Fruit fly (Drosophila melanogaster) whole organism, embryonic: ENCODE results near the gene Pif1B.

Source experiments
- Asciz ChIP-seq: fragments of 200-800 bp; sonication (Bioruptor generic); optimal IDR thresholded peaks from 2 replicates; lab custom pipeline; 2017; ENCODE audit warnings: missing biosample characterization, mild to moderate bottlenecking, missing genetic modification characterization, missing genetic modification reagents
- Bteb2 ChIP-seq: fragments of 200-800 bp; sonication (Bioruptor generic); optimal IDR thresholded peaks from 2 replicates; lab custom pipeline; 2016; ENCODE audit warnings: missing biosample characterization, missing genetic modification characterization
- CG10274 ChIP-seq: fragments of 200-800 bp; sonication (Bioruptor generic); optimal IDR thresholded peaks from 3 replicates; lab custom pipeline; 2017; ENCODE audit warnings: missing biosample characterization, mild to moderate bottlenecking, missing genetic modification characterization
- CG10543 ChIP-seq: fragments of 200-800 bp; sonication (Bioruptor generic); optimal IDR thresholded peaks from 3 replicates; lab custom pipeline; 2017; ENCODE audit warnings: missing biosample characterization, mild to moderate bottlenecking, missing genetic modification characterization, moderate library complexity
- CG11398 ChIP-seq: fragments of 200-800 bp; sonication (Bioruptor generic); optimal IDR thresholded peaks from 2 replicates; lab custom pipeline; 2016; ENCODE audit warnings: missing biosample characterization, missing genetic modification characterization
- CG11723 ChIP-seq: fragments of 200-800 bp; sonication (Bioruptor generic); optimal IDR thresholded peaks from 2 replicates; lab custom pipeline; 2017; ENCODE audit warnings: missing biosample characterization, mild to moderate bottlenecking, missing genetic modification characterization
- CG12104 ChIP-seq: fragments of 200-800 bp; sonication (Bioruptor generic); optimal IDR thresholded peaks from 3 replicates; lab custom pipeline; 2016; ENCODE audit warnings: missing biosample characterization, missing genetic modification characterization
- CG12236 ChIP-seq: fragments of 200-800 bp; sonication (Bioruptor generic); optimal IDR thresholded peaks from 2 replicates; lab custom pipeline; 2016; ENCODE audit warnings: missing biosample characterization, missing genetic modification characterization
- CG12744 ChIP-seq: fragments of 200-800 bp; sonication (Bioruptor generic); optimal IDR thresholded peaks from 2 replicates; lab custom pipeline; 2016; ENCODE audit warnings: missing biosample characterization, missing genetic modification characterization
- CG14014 ChIP-seq: fragments of 200-800 bp; sonication (Bioruptor generic); IDR thresholded peaks from 2 replicates; pipeline ENCODE4 v1.3.6; 2022; ENCODE audit warnings: missing biosample characterization, missing genetic modification characterization
- CG1603 ChIP-seq: fragments of 200-800 bp; sonication (Bioruptor generic); optimal IDR thresholded peaks from 2 replicates; lab custom pipeline; 2019; ENCODE audit warnings: missing biosample characterization, mild to moderate bottlenecking, missing genetic modification characterization, moderate library complexity
- CG1647 ChIP-seq: fragments of 200-800 bp; sonication (Bioruptor generic); optimal IDR thresholded peaks from 3 replicates; lab custom pipeline; 2016; ENCODE audit warnings: missing biosample characterization, missing genetic modification characterization
- CG18599 ChIP-seq: fragments of 200-800 bp; sonication (Bioruptor generic); optimal IDR thresholded peaks from 3 replicates; lab custom pipeline; 2017; ENCODE audit warnings: missing biosample characterization, missing genetic modification characterization, mild to moderate bottlenecking, moderate library complexity, missing genetic modification reagents
- CG3281 ChIP-seq: fragments of 200-800 bp; sonication (Bioruptor generic); optimal IDR thresholded peaks from 3 replicates; lab custom pipeline; 2017; ENCODE audit warnings: missing biosample characterization, mild to moderate bottlenecking, missing genetic modification characterization
- CG3407 ChIP-seq: fragments of 200-800 bp; sonication (Bioruptor generic); optimal IDR thresholded peaks from 2 replicates; lab custom pipeline; 2018; ENCODE audit warnings: missing biosample characterization, mild to moderate bottlenecking, missing genetic modification characterization
- CG34422 ChIP-seq: fragments of 200-800 bp; sonication (Bioruptor generic); IDR thresholded peaks from 3 replicates; pipeline ENCODE4 v1.3.6; 2022; ENCODE audit warnings: missing biosample characterization, missing genetic modification characterization
- CG4707 ChIP-seq: fragments of 200-800 bp; sonication (Bioruptor generic); optimal IDR thresholded peaks from 2 replicates; lab custom pipeline; 2018; ENCODE audit warnings: missing biosample characterization, mild to moderate bottlenecking, missing genetic modification characterization, moderate library complexity
- CG5245 ChIP-seq: fragments of 200-800 bp; sonication (Bioruptor generic); optimal IDR thresholded peaks from 3 replicates; lab custom pipeline; 2016; ENCODE audit warnings: missing biosample characterization, missing genetic modification characterization
- CG6765 ChIP-seq: fragments of 200-800 bp; sonication (Bioruptor generic); optimal IDR thresholded peaks from 3 replicates; lab custom pipeline; 2017; ENCODE audit warnings: missing biosample characterization, mild to moderate bottlenecking, missing genetic modification characterization
- CG7786 ChIP-seq: fragments of 200-800 bp; sonication (Bioruptor generic); optimal IDR thresholded peaks from 2 replicates; lab custom pipeline; 2016; ENCODE audit warnings: missing biosample characterization, missing genetic modification characterization
- Dbx ChIP-seq: fragments of 200-800 bp; sonication (Bioruptor generic); IDR thresholded peaks from 3 replicates; pipeline ENCODE4 v1.3.6; 2022; ENCODE audit warnings: missing biosample characterization, missing genetic modification characterization
- Dip2 ChIP-seq: fragments of 200-800 bp; sonication (Bioruptor generic); IDR thresholded peaks from 2 replicates; pipeline ENCODE4 v1.3.6; 2022; ENCODE audit warnings: missing biosample characterization, missing genetic modification characterization
- HLH54F ChIP-seq: fragments of 200-800 bp; sonication (Bioruptor generic); optimal IDR thresholded peaks from 3 replicates; lab custom pipeline; 2016; ENCODE audit warnings: missing biosample characterization, missing genetic modification characterization
- Hmx ChIP-seq: fragments of 200-800 bp; sonication (Bioruptor generic); optimal IDR thresholded peaks from 2 replicates; lab custom pipeline; 2016; ENCODE audit warnings: missing biosample characterization, missing genetic modification characterization
- Hr3 ChIP-seq: fragments of 200-800 bp; sonication (Bioruptor generic); optimal IDR thresholded peaks from 3 replicates; lab custom pipeline; 2016; ENCODE audit warnings: missing biosample characterization, missing genetic modification characterization
- Tbp ChIP-seq: fragments of >200 bp; optimal IDR thresholded peaks from 2 replicates; lab custom pipeline; 2018; ENCODE audit warnings: missing biosample characterization, missing genetic modification characterization
- Trl ChIP-seq, 3 experiments: fragments of >200 bp in 2 of 3; fragments of 200-800 bp in 1 of 3; sonication (Bioruptor generic) in 1 of 3; optimal IDR thresholded peaks; 2 replicates in 1 of 3; 3 replicates in 2 of 3; lab custom pipeline; 2016 to 2017; ENCODE audit warnings: missing biosample characterization in 1 of 3, missing genetic modification characterization in 1 of 3
- Usf ChIP-seq: fragments of 200-800 bp; sonication (Bioruptor generic); optimal IDR thresholded peaks from 2 replicates; lab custom pipeline; 2017; ENCODE audit warnings: missing genotype, missing biosample characterization, missing genetic modification characterization
- az2 ChIP-seq: fragments of 200-800 bp; sonication (Bioruptor generic); optimal IDR thresholded peaks from 3 replicates; lab custom pipeline; 2016; ENCODE audit warnings: missing biosample characterization, missing genetic modification characterization
- bab2 ChIP-seq: fragments of 200-800 bp; sonication (Bioruptor generic); optimal IDR thresholded peaks from 2 replicates; lab custom pipeline; 2016; ENCODE audit warnings: missing biosample characterization, missing genetic modification characterization
- bcd ChIP-seq: fragments of 200-800 bp; sonication (Bioruptor generic); optimal IDR thresholded peaks from 2 replicates; lab custom pipeline; 2017; ENCODE audit warnings: missing biosample characterization, mild to moderate bottlenecking, missing genetic modification characterization
- chif ChIP-seq, 2 experiments: fragments of 200-800 bp; sonication (Bioruptor generic); optimal IDR thresholded peaks; 3 replicates each; lab custom pipeline; 2016; ENCODE audit warnings: missing biosample characterization in 2 of 2, missing genetic modification characterization in 2 of 2
- chm ChIP-seq: fragments of 200-800 bp; sonication (Bioruptor generic); IDR thresholded peaks from 2 replicates; pipeline ENCODE4 v1.3.6; 2022; ENCODE audit warnings: missing biosample characterization, missing genetic modification characterization
- crp ChIP-seq, 2 experiments: fragments of 200-800 bp; sonication (Bioruptor generic); optimal IDR thresholded peaks; 2 replicates in 1 of 2; 3 replicates in 1 of 2; lab custom pipeline; 2017; ENCODE audit warnings: missing biosample characterization in 2 of 2, missing genetic modification characterization in 2 of 2, mild to moderate bottlenecking in 1 of 2, moderate library complexity in 1 of 2
- dmrt11E ChIP-seq: fragments of 200-800 bp; sonication (Bioruptor generic); optimal IDR thresholded peaks from 3 replicates; lab custom pipeline; 2018; ENCODE audit warnings: missing biosample characterization, mild to moderate bottlenecking, missing genetic modification characterization, moderate library complexity
- emc ChIP-seq: fragments of 200-800 bp; sonication (Bioruptor generic); optimal IDR thresholded peaks from 2 replicates; lab custom pipeline; 2016; ENCODE audit warnings: missing biosample characterization, missing genetic modification characterization
- en ChIP-seq: fragments of 200-800 bp; sonication (Bioruptor generic); optimal IDR thresholded peaks from 2 replicates; lab custom pipeline; 2016; ENCODE audit warnings: missing biosample characterization, missing genetic modification characterization
- ewg ChIP-seq: fragments of 200-800 bp; sonication (Bioruptor generic); optimal IDR thresholded peaks from 3 replicates; lab custom pipeline; 2017; ENCODE audit warnings: mild to moderate bottlenecking, missing biosample characterization, missing genetic modification reagents, missing genetic modification characterization
- fd96Cb ChIP-seq: fragments of 200-800 bp; sonication (Bioruptor generic); optimal IDR thresholded peaks from 2 replicates; lab custom pipeline; 2018; ENCODE audit warnings: missing biosample characterization, mild to moderate bottlenecking, missing genetic modification characterization, moderate library complexity
- gem ChIP-seq: fragments of 200-800 bp; sonication (Bioruptor generic); optimal IDR thresholded peaks from 2 replicates; lab custom pipeline; 2019; ENCODE audit warnings: missing biosample characterization, mild to moderate bottlenecking, missing genetic modification characterization, moderate library complexity
- jigr1 ChIP-seq: fragments of 200-800 bp; sonication (Bioruptor generic); IDR thresholded peaks from 3 replicates; pipeline ENCODE4 v1.3.6; 2022; ENCODE audit warnings: missing biosample characterization, missing genetic modification characterization
- lab ChIP-seq: fragments of 200-800 bp; sonication (Bioruptor generic); optimal IDR thresholded peaks from 3 replicates; lab custom pipeline; 2017; ENCODE audit warnings: missing biosample characterization, missing genetic modification characterization, mild to moderate bottlenecking, moderate library complexity, missing genetic modification reagents
- lbe ChIP-seq: fragments of 200-800 bp; sonication (Bioruptor generic); optimal IDR thresholded peaks from 2 replicates; lab custom pipeline; 2016; ENCODE audit warnings: missing biosample characterization, mild to moderate bottlenecking, missing genetic modification characterization
- lmd ChIP-seq: fragments of 200-800 bp; sonication (Bioruptor generic); IDR thresholded peaks from 2 replicates; pipeline ENCODE4 v1.3.6; 2022; ENCODE audit warnings: missing biosample characterization, missing genetic modification characterization
- lola ChIP-seq, 3 experiments: fragments of >200 bp in 2 of 3; fragments of 200-800 bp in 1 of 3; sonication (Bioruptor generic) in 1 of 3; optimal IDR thresholded peaks; 2 replicates each; lab custom pipeline; 2017 to 2019; ENCODE audit warnings: missing biosample characterization in 3 of 3, missing genetic modification characterization in 3 of 3, mild to moderate bottlenecking in 1 of 3, moderate library complexity in 1 of 3
- odd ChIP-seq: fragments of 200-800 bp; sonication (Bioruptor generic); optimal IDR thresholded peaks from 2 replicates; lab custom pipeline; 2017; ENCODE audit warnings: missing biosample characterization, mild to moderate bottlenecking, missing genetic modification characterization
- schlank ChIP-seq: fragments of 200-800 bp; sonication (Bioruptor generic); optimal IDR thresholded peaks from 2 replicates; lab custom pipeline; 2018; ENCODE audit warnings: missing biosample characterization, mild to moderate bottlenecking, missing genetic modification characterization
- sens-2 ChIP-seq: fragments of 200-800 bp; sonication (Bioruptor generic); IDR thresholded peaks from 2 replicates; pipeline ENCODE4 v1.3.6; 2022; ENCODE audit warnings: missing biosample characterization, missing genetic modification characterization
- yki ChIP-seq: fragments of >200 bp; optimal IDR thresholded peaks from 3 replicates; lab custom pipeline; 2018
- zf30C ChIP-seq: fragments of 200-800 bp; sonication (Bioruptor generic); optimal IDR thresholded peaks from 3 replicates; lab custom pipeline; 2018; ENCODE audit warnings: missing biosample characterization, mild to moderate bottlenecking, missing genetic modification characterization

Gene Pif1B

dm6 chr3R:8808518-8808921 is 7.5 kb upstream of the Pif1B start (continued):
- TF ChIP-seq CG14014 (GFP tag; lab: Robert Waterston, UW) (no peak), Tbp (GFP tag; lab: Kevin White, UChicago) (no peak), Hr3 (GFP tag; lab: Kevin White, UChicago) (peak; percentile 75), CG12104 (GFP tag; lab: Kevin White, UChicago) (peak; percentile 47), HLH54F (GFP tag; lab: Kevin White, UChicago) (peak; percentile 8), lbe (GFP tag; lab: Kevin White, UChicago) (peak; percentile 2), az2 (GFP tag; lab: Kevin White, UChicago) (peak; percentile 74), CG6765 (GFP tag; lab: Kevin White, UChicago) (peak; percentile 35), CG12744 (GFP tag; lab: Kevin White, UChicago) (peak; percentile 31), CG3281 (GFP tag; lab: Kevin White, UChicago) (no peak), en (GFP tag; lab: Kevin White, UChicago) (peak; percentile 55), CG3407 (GFP tag; lab: Kevin White, UChicago) (peak; percentile 67), CG34422 (GFP tag; lab: Robert Waterston, UW) (peak; percentile 62; the same call in 1 of the 3 replicates), lmd (peak; percentile 27; the same call in 1 of the 2 replicates), schlank (no peak), crp (GFP tag; optimal IDR thresholded peaks at IDR 0.05; lab: Kevin White, UChicago) (peak; percentile 6 to 26), Asciz (GFP tag; lab: Kevin White, UChicago) (peak; percentile 56), ewg (GFP tag; lab: Kevin White, UChicago) (peak; percentile 39), chm (no peak), Dbx (GFP tag; lab: Robert Waterston, UW) (no peak), fd96Cb (tag; lab: Kevin White, UChicago) (peak; percentile 76), CG10543 (GFP tag; lab: Kevin White, UChicago) (no peak), lola (GFP tag; optimal IDR thresholded peaks at IDR 0.05; lab: Kevin White, UChicago) (peak in 1 of 3 experiments; percentile 97), CG4707 (no peak), emc (no peak), gem (tag; lab: Kevin White, UChicago) (peak; percentile 91), CG12236 (GFP tag; lab: Kevin White, UChicago) (peak; percentile 61), chif (GFP tag; optimal IDR thresholded peaks at IDR 0.05; lab: Kevin White, UChicago) (peak; percentile 58 to 79), odd (GFP tag; lab: Kevin White, UChicago) (peak; percentile 41), CG1603 (tag; lab: Kevin White, UChicago) (peak; percentile 63), zf30C (peak; percentile 100), CG11398 (GFP tag; lab: Kevin White, UChicago) (peak; percentile 17), jigr1 (GFP tag; lab: Robert Waterston, UW) (no peak), lab (GFP tag; lab: Kevin White, UChicago) (peak; percentile 54), CG5245 (GFP tag; lab: Kevin White, UChicago) (peak; percentile 52), Trl (optimal IDR thresholded peaks at IDR 0.05; lab: Kevin White, UChicago) (no peak), Trl (GFP tag; optimal IDR thresholded peaks at IDR 0.05; lab: Kevin White, UChicago) (peak; percentile 17), bab2 (GFP tag; lab: Kevin White, UChicago) (peak; percentile 48), CG7786 (GFP tag; lab: Kevin White, UChicago) (peak; percentile 45), yki (no peak), Bteb2 (GFP tag; lab: Kevin White, UChicago) (peak; percentile 33), Dip2 (GFP tag; lab: Robert Waterston, UW) (no peak), CG18599 (GFP tag; lab: Kevin White, UChicago) (peak; percentile 40), Hmx (GFP tag; lab: Kevin White, UChicago) (peak; percentile 11), CG11723 (peak; percentile 49), dmrt11E (tag; lab: Kevin White, UChicago) (peak; percentile 97), Usf (GFP tag; lab: Kevin White, UChicago) (peak; percentile 77), CG10274 (GFP tag; lab: Kevin White, UChicago) (peak; percentile 5), bcd (GFP tag; lab: Kevin White, UChicago) (peak; percentile 42), CG1647 (GFP tag; lab: Kevin White, UChicago) (no peak), sens-2 (0 out of 2 replicates have a peak, but pooled peaks have one; percentile 51)
